Worm (Caenorhabditis elegans): ENCODE results near the gene C16C8.5.

- no peak for TF ChIP-seq dao-5 (tag; optimal IDR thresholded peaks at IDR 0.05)
- TF ChIP-seq W03F9.2 (tag; optimal IDR thresholded peaks at IDR 0.05): no peak
Observed at ce11 chrII:3416528-3416927, 28.7 kb downstream of the C16C8.5 start, which contains the start of gene nep-6.

Data from whole organism, L4/young adult.